Fruit fly (Drosophila melanogaster) whole organism, embryonic: ENCODE measurements around the gene CG7362.

Experiments used
- Blimp-1 ChIP-seq: fragments of 200-800 bp; sonication (Bioruptor generic); optimal IDR thresholded peaks from 3 replicates; lab custom pipeline; 2018; ENCODE audit warnings: missing biosample characterization, missing genetic modification characterization, mild to moderate bottlenecking, moderate library complexity, missing genetic modification reagents
- CG10321 ChIP-seq: fragments of 200-800 bp; sonication (Bioruptor generic); IDR thresholded peaks from 2 replicates; pipeline ENCODE4 v1.3.6; 2022; ENCODE audit warnings: missing biosample characterization, missing genetic modification characterization
- CG10366 ChIP-seq: fragments of 200-800 bp; sonication (Bioruptor generic); IDR thresholded peaks from 2 replicates; pipeline ENCODE4 v1.3.6; 2022; ENCODE audit warnings: missing biosample characterization, missing genetic modification characterization
- CG10462 ChIP-seq: fragments of 200-800 bp; sonication (Bioruptor generic); optimal IDR thresholded peaks from 2 replicates; lab custom pipeline; 2016; ENCODE audit warnings: missing biosample characterization, missing genetic modification characterization
- CG10654 ChIP-seq: fragments of 200-800 bp; sonication (Bioruptor generic); optimal IDR thresholded peaks from 2 replicates; lab custom pipeline; 2016; ENCODE audit warnings: missing biosample characterization, missing genetic modification characterization
- CG10959 ChIP-seq: fragments of 200-800 bp; sonication (Bioruptor generic); IDR thresholded peaks from 2 replicates; pipeline ENCODE4 v1.3.6; 2022; ENCODE audit warnings: missing biosample characterization, missing genetic modification characterization
- CG14014 ChIP-seq: fragments of 200-800 bp; sonication (Bioruptor generic); IDR thresholded peaks from 2 replicates; pipeline ENCODE4 v1.3.6; 2022; ENCODE audit warnings: missing biosample characterization, missing genetic modification characterization
- CG14710 ChIP-seq: fragments of 200-800 bp; sonication (Bioruptor generic); optimal IDR thresholded peaks from 3 replicates; lab custom pipeline; 2019; ENCODE audit warnings: missing biosample characterization, mild to moderate bottlenecking, missing genetic modification characterization, moderate library complexity
- CG15011 ChIP-seq: fragments of 200-800 bp; sonication (Bioruptor generic); optimal IDR thresholded peaks from 3 replicates; lab custom pipeline; 2018; ENCODE audit warnings: missing biosample characterization, mild to moderate bottlenecking, missing genetic modification characterization
- CG16863 ChIP-seq: fragments of 200-800 bp; sonication (Bioruptor generic); optimal IDR thresholded peaks from 3 replicates; lab custom pipeline; 2016; ENCODE audit warnings: missing biosample characterization, missing genetic modification characterization
- CG17361 ChIP-seq: fragments of 200-800 bp; sonication (Bioruptor generic); IDR thresholded peaks from 3 replicates; pipeline ENCODE4 v1.3.6; 2022; ENCODE audit warnings: missing biosample characterization, missing genetic modification characterization
- CG17802 ChIP-seq: fragments of 200-800 bp; sonication (Bioruptor generic); optimal IDR thresholded peaks from 2 replicates; lab custom pipeline; 2018; ENCODE audit warnings: missing biosample characterization, mild to moderate bottlenecking, missing genetic modification characterization, moderate library complexity
- CG17829 ChIP-seq: fragments of 200-800 bp; optimal IDR thresholded peaks from 2 replicates; lab custom pipeline; 2019; ENCODE audit warnings: missing biosample characterization, mild to moderate bottlenecking, missing genetic modification characterization, moderate library complexity
- CG1832 ChIP-seq: fragments of 200-800 bp; sonication (Bioruptor generic); optimal IDR thresholded peaks from 2 replicates; lab custom pipeline; 2017; ENCODE audit warnings: missing biosample characterization, mild to moderate bottlenecking, missing genetic modification characterization, inconsistent platforms
- CG2116 ChIP-seq: fragments of 200-800 bp; sonication (Bioruptor generic); optimal IDR thresholded peaks from 3 replicates; lab custom pipeline; 2018; ENCODE audit warnings: missing biosample characterization, mild to moderate bottlenecking, missing genetic modification characterization
- CG3407 ChIP-seq: fragments of 200-800 bp; sonication (Bioruptor generic); optimal IDR thresholded peaks from 2 replicates; lab custom pipeline; 2018; ENCODE audit warnings: missing biosample characterization, mild to moderate bottlenecking, missing genetic modification characterization
- CG3838 ChIP-seq: fragments of 200-800 bp; sonication (Bioruptor generic); optimal IDR thresholded peaks from 3 replicates; lab custom pipeline; 2016; ENCODE audit warnings: missing biosample characterization, missing genetic modification characterization
- CG4424 ChIP-seq: fragments of 200-800 bp; sonication (Bioruptor generic); optimal IDR thresholded peaks from 3 replicates; lab custom pipeline; 2016; ENCODE audit warnings: missing biosample characterization, missing genetic modification characterization
- CG4707 ChIP-seq: fragments of 200-800 bp; sonication (Bioruptor generic); optimal IDR thresholded peaks from 2 replicates; lab custom pipeline; 2018; ENCODE audit warnings: missing biosample characterization, mild to moderate bottlenecking, missing genetic modification characterization, moderate library complexity
- CG6654 ChIP-seq: fragments of 200-800 bp; sonication (Bioruptor generic); optimal IDR thresholded peaks from 2 replicates; lab custom pipeline; 2017; ENCODE audit warnings: missing biosample characterization, mild to moderate bottlenecking, missing genetic modification characterization
- CG6765 ChIP-seq: fragments of 200-800 bp; sonication (Bioruptor generic); optimal IDR thresholded peaks from 3 replicates; lab custom pipeline; 2017; ENCODE audit warnings: missing biosample characterization, mild to moderate bottlenecking, missing genetic modification characterization
- CG7745 ChIP-seq: fragments of 200-800 bp; sonication (Bioruptor generic); optimal IDR thresholded peaks from 2 replicates; lab custom pipeline; 2018; ENCODE audit warnings: missing biosample characterization, mild to moderate bottlenecking, missing genetic modification characterization, moderate library complexity
- CG8478 ChIP-seq: fragments of >200 bp; optimal IDR thresholded peaks from 2 replicates; lab custom pipeline; 2018
- CG8765 ChIP-seq: fragments of 200-800 bp; sonication (Bioruptor generic); IDR thresholded peaks from 2 replicates; pipeline ENCODE4 v1.3.6; 2022; ENCODE audit warnings: missing biosample characterization, missing genetic modification characterization
- CG9817 ChIP-seq: fragments of 200-800 bp; sonication (Bioruptor generic); optimal IDR thresholded peaks from 2 replicates; lab custom pipeline; 2018; ENCODE audit warnings: missing biosample characterization, mild to moderate bottlenecking, missing genetic modification characterization, moderate library complexity
- E2f1 ChIP-seq: fragments of 200-800 bp; sonication (Bioruptor generic); IDR thresholded peaks from 2 replicates; pipeline ENCODE4 v1.3.6; 2022; ENCODE audit warnings: missing biosample characterization, missing genetic modification characterization
- Ets65A ChIP-seq: fragments of 200-800 bp; sonication (Bioruptor generic); peaks from one replicate; lab custom pipeline; 2016; ENCODE audit warnings: missing biosample characterization, missing genetic modification characterization
- Fer1 ChIP-seq: fragments of 200-800 bp; sonication (Bioruptor generic); optimal IDR thresholded peaks from 2 replicates; lab custom pipeline; 2017; ENCODE audit warnings: missing biosample characterization, mild to moderate bottlenecking, missing genetic modification characterization
- H15 ChIP-seq: fragments of 200-800 bp; sonication (Bioruptor generic); IDR thresholded peaks from 3 replicates; pipeline ENCODE4 v1.3.6; 2022; ENCODE audit warnings: missing biosample characterization, missing genetic modification characterization
- Hr39 ChIP-seq: fragments of >200 bp; optimal IDR thresholded peaks from 2 replicates; lab custom pipeline; 2017
- MBD-R2 ChIP-seq: fragments of 200-800 bp; sonication (Bioruptor generic); IDR thresholded peaks from 2 replicates; pipeline ENCODE4 v1.3.6; 2022; ENCODE audit warnings: missing biosample characterization, missing genetic modification characterization
- NfI ChIP-seq: fragments of 200-800 bp; sonication (Bioruptor generic); optimal IDR thresholded peaks from 3 replicates; lab custom pipeline; 2018; ENCODE audit warnings: missing biosample characterization, mild to moderate bottlenecking, missing genetic modification characterization, moderate library complexity
- PHDP ChIP-seq: fragments of 200-800 bp; sonication (Bioruptor generic); optimal IDR thresholded peaks from 3 replicates; lab custom pipeline; 2018; ENCODE audit warnings: missing biosample characterization, mild to moderate bottlenecking, missing genetic modification characterization, moderate library complexity
- Pdp1 ChIP-seq, 2 experiments: fragments of 200-800 bp; sonication (Bioruptor generic); optimal IDR thresholded peaks; 3 replicates each; lab custom pipeline; 2016; ENCODE audit warnings: missing biosample characterization in 2 of 2, missing genetic modification characterization in 2 of 2, mild to moderate bottlenecking in 1 of 2, moderate library complexity in 1 of 2
- Sox100B ChIP-seq: fragments of 200-800 bp; sonication (Bioruptor generic); optimal IDR thresholded peaks from 3 replicates; lab custom pipeline; 2018; ENCODE audit warnings: missing biosample characterization, mild to moderate bottlenecking, missing genetic modification characterization
- TFAM ChIP-seq: fragments of 200-800 bp; sonication (Bioruptor generic); optimal IDR thresholded peaks from 2 replicates; lab custom pipeline; 2017; ENCODE audit warnings: missing biosample characterization, missing genetic modification characterization, inconsistent platforms
- br ChIP-seq: fragments of >200 bp; optimal IDR thresholded peaks from 2 replicates; lab custom pipeline; 2017
- cato ChIP-seq: fragments of 200-800 bp; sonication (Bioruptor generic); optimal IDR thresholded peaks from 2 replicates; lab custom pipeline; 2016; ENCODE audit warnings: missing biosample characterization, missing genetic modification characterization, borderline replicate concordance
- chn ChIP-seq: fragments of 200-800 bp; sonication (Bioruptor generic); optimal IDR thresholded peaks from 2 replicates; lab custom pipeline; 2016; ENCODE audit warnings: missing biosample characterization, missing genetic modification characterization
- crp ChIP-seq, 2 experiments: fragments of 200-800 bp; sonication (Bioruptor generic); optimal IDR thresholded peaks; 2 replicates in 1 of 2; 3 replicates in 1 of 2; lab custom pipeline; 2017; ENCODE audit warnings: missing biosample characterization in 2 of 2, missing genetic modification characterization in 2 of 2, mild to moderate bottlenecking in 1 of 2, moderate library complexity in 1 of 2
- dm ChIP-seq: fragments of 200-800 bp; sonication (Bioruptor generic); optimal IDR thresholded peaks from 3 replicates; lab custom pipeline; 2016; ENCODE audit warnings: missing biosample characterization, missing genetic modification characterization
- dmrt11E ChIP-seq: fragments of 200-800 bp; sonication (Bioruptor generic); optimal IDR thresholded peaks from 3 replicates; lab custom pipeline; 2018; ENCODE audit warnings: missing biosample characterization, mild to moderate bottlenecking, missing genetic modification characterization, moderate library complexity
- eve ChIP-seq, 2 experiments: fragments of >200 bp; optimal IDR thresholded peaks; 2 replicates each; lab custom pipeline; 2017; ENCODE audit warnings: missing biosample characterization in 2 of 2, missing genetic modification characterization in 2 of 2
- hth ChIP-seq: fragments of >200 bp; optimal IDR thresholded peaks from 2 replicates; lab custom pipeline; 2017; ENCODE audit warnings: inconsistent platforms
- lov ChIP-seq, 2 experiments: fragments of 200-800 bp in 1 of 2; fragments of >200 bp in 1 of 2; sonication (Bioruptor generic) in 1 of 2; IDR thresholded peaks in 1 of 2; optimal IDR thresholded peaks in 1 of 2; 2 replicates in 1 of 2; 3 replicates in 1 of 2; pipeline versions ENCODE4 v1.3.6 to Lab custom; 2017 to 2022; ENCODE audit warnings: missing biosample characterization in 1 of 2, missing genetic modification characterization in 1 of 2
- nmo ChIP-seq: fragments of 200-800 bp; sonication (Bioruptor generic); optimal IDR thresholded peaks from 2 replicates; lab custom pipeline; 2018; ENCODE audit warnings: missing biosample characterization, mild to moderate bottlenecking, missing genetic modification characterization, moderate library complexity
- org-1 ChIP-seq: fragments of 200-800 bp; sonication (Bioruptor generic); optimal IDR thresholded peaks from 2 replicates; lab custom pipeline; 2017; ENCODE audit warnings: missing biosample characterization, missing genetic modification characterization
- sisA ChIP-seq: fragments of 200-800 bp; sonication (Bioruptor generic); IDR thresholded peaks from 2 replicates; pipeline ENCODE4 v1.3.6; 2022; ENCODE audit warnings: missing biosample characterization, missing genetic modification characterization
- tgo ChIP-seq: fragments of 200-800 bp; sonication (Bioruptor generic); IDR thresholded peaks from 3 replicates; pipeline ENCODE4 v1.3.6; 2022; ENCODE audit warnings: missing biosample characterization, missing genetic modification characterization
- vvl ChIP-seq: fragments of 200-800 bp; sonication (Bioruptor generic); IDR thresholded peaks from 2 replicates; pipeline ENCODE4 v1.3.6; 2022; ENCODE audit warnings: missing biosample characterization, missing genetic modification characterization
- z ChIP-seq: fragments of 200-800 bp; sonication (Bioruptor generic); IDR thresholded peaks from 3 replicates; pipeline ENCODE4 v1.3.6; 2022; ENCODE audit warnings: missing biosample characterization, missing genetic modification characterization

CG7362 gene

dm6 chr3R:14744339-14745129 lies 9.7 kb downstream of the CG7362 start (continued):
- TF ChIP-seq Ets65A (GFP tag; lab: Kevin White, UChicago) (peak; percentile 60), CG9817 (tag; lab: Kevin White, UChicago) (no peak), CG10959 (GFP tag; lab: Robert Waterston, UW) (no peak), crp (GFP tag; optimal IDR thresholded peaks at IDR 0.05; lab: Kevin White, UChicago) (no peak), PHDP (tag; lab: Kevin White, UChicago) (peak; percentile 53), TFAM (no peak), NfI (GFP tag; lab: Kevin White, UChicago) (peak; percentile 1), dmrt11E (tag; lab: Kevin White, UChicago) (peak; percentile 10), MBD-R2 (GFP tag; lab: Robert Waterston, UW) (no peak), lov (optimal IDR thresholded peaks at IDR 0.05; lab: Kevin White, UChicago) (no peak), lov (GFP tag; IDR thresholded peaks at IDR 0.05; lab: Robert Waterston, UW) (no peak), CG2116 (no peak), CG3838 (GFP tag; lab: Kevin White, UChicago) (no peak), H15 (GFP tag; lab: Robert Waterston, UW) (no peak), org-1 (no peak), CG10462 (GFP tag; lab: Kevin White, UChicago) (no peak), nmo (GFP tag; lab: Kevin White, UChicago) (peak; percentile 37), CG14710 (peak; percentile 13), CG17361 (GFP tag; lab: Robert Waterston, UW) (peak; percentile 59; the same call in 1 of the 3 replicates), CG8478 (lab: Kevin White, UChicago) (no peak), E2f1 (no peak), vvl (GFP tag; lab: Robert Waterston, UW) (peak; percentile 35; the same call in 1 of the 2 replicates), CG10366 (no peak), Hr39 (lab: Kevin White, UChicago) (no peak), CG4707 (GFP tag; lab: Kevin White, UChicago) (peak; percentile 73), CG10654 (GFP tag; lab: Kevin White, UChicago) (no peak), CG6654 (GFP tag; lab: Kevin White, UChicago) (no peak), br (lab: Kevin White, UChicago) (no peak), Blimp-1 (GFP tag; lab: Kevin White, UChicago) (peak; percentile 57), CG17829 (tag; lab: Kevin White, UChicago) (no peak), CG17802 (tag; lab: Kevin White, UChicago) (no peak), CG3407 (GFP tag; lab: Kevin White, UChicago) (peak; percentile 42), CG8765 (GFP tag; lab: Robert Waterston, UW) (no peak), z (GFP tag; lab: Robert Waterston, UW) (peak; percentile 21; the same call in 1 of the 3 replicates), CG1832 (GFP tag; lab: Kevin White, UChicago) (no peak), tgo (GFP tag; lab: Robert Waterston, UW) (peak; percentile 45; the same call in 1 of the 3 replicates), cato (GFP tag; lab: Kevin White, UChicago) (no peak), Pdp1 (GFP tag; optimal IDR thresholded peaks at IDR 0.05; lab: Kevin White, UChicago) (no peak), Sox100B (GFP tag; lab: Kevin White, UChicago) (peak; percentile 23), CG6765 (GFP tag; lab: Kevin White, UChicago) (no peak), CG15011 (GFP tag; lab: Kevin White, UChicago) (no peak), eve (GFP tag; optimal IDR thresholded peaks at IDR 0.05; lab: Kevin White, UChicago) (peak in 1 of 2 experiments; percentile 42), chn (GFP tag; lab: Kevin White, UChicago) (no peak), CG10321 (GFP tag; lab: Robert Waterston, UW) (no peak), Fer1 (GFP tag; lab: Kevin White, UChicago) (no peak), dm (GFP tag; lab: Kevin White, UChicago) (no peak), CG14014 (GFP tag; lab: Robert Waterston, UW) (no peak), CG4424 (GFP tag; lab: Kevin White, UChicago) (no peak), sisA (GFP tag; lab: Robert Waterston, UW) (no peak), CG16863 (GFP tag; lab: Kevin White, UChicago) (no peak), CG7745 (tag; lab: Kevin White, UChicago) (no peak), hth (no peak)
